Fruit fly (Drosophila melanogaster): ENCODE measurements around the gene cpb.

Gene cpb

DNA sequence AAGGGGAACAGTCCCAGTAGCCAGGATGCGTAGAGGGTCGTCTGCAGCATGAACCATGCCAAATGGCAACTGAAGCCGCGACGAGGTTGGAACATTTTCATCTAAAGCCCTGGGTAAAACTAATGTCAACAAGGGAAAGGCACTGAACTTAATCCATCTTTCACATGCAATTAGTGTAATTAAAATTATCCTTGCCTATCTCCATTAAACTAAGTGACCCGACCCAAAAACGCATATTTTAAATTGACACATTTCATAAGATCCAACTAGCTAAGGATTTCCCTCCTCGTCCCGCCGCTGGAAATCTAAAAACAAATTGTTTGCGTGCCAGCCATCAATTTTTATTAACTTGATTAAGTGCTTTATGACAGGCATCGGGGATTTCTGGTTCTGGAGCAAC is 51.6 kb downstream of the cpb start, which contains the start of gene Gr22f:
TSS of gene Gr22f (minus strand) at position 101 of the 400 bp plus-strand sequence.
- TF ChIP-seq Ets98B (GFP tag; IDR thresholded peaks at IDR 0.05) (no peak), CG13204 (GFP tag; optimal IDR thresholded peaks at IDR 0.05) (no peak), CG12605 (GFP tag; IDR thresholded peaks at IDR 0.05) (no peak)

Measured in whole organism, pupa.